Fruit fly (Drosophila melanogaster): ENCODE results near the gene CG3306.

- TF ChIP-seq CG7101 (tag; optimal IDR thresholded peaks at IDR 0.05), result no peak
- TF ChIP-seq Hr96 (GFP tag; optimal IDR thresholded peaks at IDR 0.05), result no peak
- TF ChIP-seq CG14711 (tag; optimal IDR thresholded peaks at IDR 0.05), result no peak
- no peak for TF ChIP-seq kay (GFP tag; ENCODE audit: borderline replicate concordance)
- TF ChIP-seq Crg-1 (GFP tag; optimal IDR thresholded peaks at IDR 0.05), result no peak
Observed at dm6 chr3L:9629910-9630309, 28.6 kb downstream of the CG3306 start.

All from whole organism, adult.